Worm (Caenorhabditis elegans) whole organism, young adult: ENCODE data around the gene ddn-3.

Source experiments
- T26A5.8 ChIP-seq: sonication (generic microtip); optimal IDR thresholded peaks from 2 replicates; lab custom pipeline; 2016; ENCODE audit warnings: missing genetic modification characterization, missing compliant biosample characterization
- Y53G8AR.9 ChIP-seq: fragments of 200-800 bp; sonication (Bioruptor generic); conservative IDR thresholded peaks from 2 replicates; pipeline ENCODE4 v1.3.6; 2022; ENCODE audit warnings: missing genetic modification reagents, missing genetic modification characterization, missing compliant biosample characterization
- ama-1 ChIP-seq, 3 experiments: fragments of 150-350 bp in 1 of 3; sonication (generic microtip) in 2 of 3; optimal IDR thresholded peaks; 2 replicates each; lab custom pipeline; 2014 to 2018; ENCODE audit warnings: missing biosample characterization in 2 of 3, missing genetic modification characterization in 2 of 3, missing genetic modification reagents in 2 of 3
- attf-3 ChIP-seq: fragments of 200-800 bp; sonication (Bioruptor generic); conservative IDR thresholded peaks from 2 replicates; pipeline ENCODE4 v1.3.6; 2022; ENCODE audit warnings: missing genetic modification reagents, missing genetic modification characterization, missing compliant biosample characterization
- attf-6 ChIP-seq: fragments of 200-800 bp; sonication (Bioruptor generic); IDR thresholded peaks from 2 replicates; pipeline ENCODE4 v1.3.6; 2022; ENCODE audit warnings: missing genetic modification reagents, missing genetic modification characterization, missing compliant biosample characterization
- chd-7 ChIP-seq: sonication (generic microtip); optimal IDR thresholded peaks from 2 replicates; lab custom pipeline; 2016; ENCODE audit warnings: mild to moderate bottlenecking, missing genetic modification characterization, moderate library complexity, missing compliant biosample characterization
- egrh-3 ChIP-seq: fragments of 200-800 bp; sonication (Bioruptor generic); IDR thresholded peaks from 2 replicates; pipeline ENCODE4 v1.3.6; 2022; ENCODE audit warnings: missing genetic modification reagents, missing genetic modification characterization, missing compliant biosample characterization
- madf-3 ChIP-seq: fragments of 200-800 bp; sonication (Bioruptor generic); IDR thresholded peaks from 2 replicates; pipeline ENCODE4 v1.3.6; 2022; ENCODE audit warnings: missing genetic modification reagents, missing genetic modification characterization, missing compliant biosample characterization
- nhr-80 ChIP-seq: sonication (generic microtip); optimal IDR thresholded peaks from 2 replicates; lab custom pipeline; 2016; ENCODE audit warnings: missing genetic modification characterization, missing compliant biosample characterization
- snpc-4 ChIP-seq, 5 experiments: fragments of 150-350 bp in 1 of 5; sonication (generic microtip) in 4 of 5; optimal IDR thresholded peaks; 2 replicates each; lab custom pipeline; 2014 to 2018; ENCODE audit warnings: missing genetic modification characterization in 5 of 5, missing biosample characterization in 3 of 5, antibody characterized with exemption in 2 of 5, mild to moderate bottlenecking in 2 of 5, missing compliant biosample characterization in 2 of 5, missing genotype in 2 of 5, moderate library complexity in 2 of 5, missing genetic modification reagents in 1 of 5
- unc-62 ChIP-seq: fragments of 150-350 bp; optimal IDR thresholded peaks from 2 replicates; lab custom pipeline; 2014; ENCODE audit warnings: missing biosample characterization, missing genetic modification reagents, missing genetic modification characterization
- ztf-6 ChIP-seq: fragments of 200-800 bp; sonication (Bioruptor generic); IDR thresholded peaks from 2 replicates; pipeline ENCODE4 v1.3.6; 2022; ENCODE audit warnings: missing genetic modification reagents, missing genetic modification characterization, missing compliant biosample characterization

- TF ChIP-seq ztf-6, result no peak
- TF ChIP-seq ama-1 (optimal IDR thresholded peaks at IDR 0.05; lab: Kevin White, UChicago), result no peak
- no peak for TF ChIP-seq ama-1 (GFP tag; optimal IDR thresholded peaks at IDR 0.05; lab: Kevin White, UChicago)
- no peak for TF ChIP-seq madf-3 (GFP tag; lab: Robert Waterston, UW)
- no peak for TF ChIP-seq nhr-80 (tag; lab: Kevin White, UChicago)
- TF ChIP-seq snpc-4 (GFP tag; optimal IDR thresholded peaks at IDR 0.05; lab: Kevin White, UChicago), result no peak
- TF ChIP-seq snpc-4 (tag; optimal IDR thresholded peaks at IDR 0.05; lab: Kevin White, UChicago), result no peak
- TF ChIP-seq Y53G8AR.9 (GFP tag; lab: Robert Waterston, UW), result no peak
- TF ChIP-seq unc-62, result no peak
- no peak for TF ChIP-seq chd-7 (tag; lab: Kevin White, UChicago)
- no peak for TF ChIP-seq attf-3
- no peak for TF ChIP-seq attf-6
- no peak for TF ChIP-seq T26A5.8
- TF ChIP-seq egrh-3 (GFP tag; lab: Robert Waterston, UW), result no peak
These were observed 20.5 kb upstream of the ddn-3 start, which contains the start of gene F47B8.8 for ce11 chrV:14331477-14331876.
